Worm (Caenorhabditis elegans): ENCODE data around the gene mys-1.

- TF ChIP-seq unc-62 (GFP tag; optimal IDR thresholded peaks at IDR 0.05 in 1 of 2), result peak in 1 of 2 experiments; percentile 67
- TF ChIP-seq unc-62 (tag; optimal IDR thresholded peaks at IDR 0.05), result no peak
- TF ChIP-seq ama-1 (optimal IDR thresholded peaks at IDR 0.05), result no peak
- TF ChIP-seq T20F7.1 (GFP tag; optimal IDR thresholded peaks at IDR 0.05), result no peak
- no peak for TF ChIP-seq lin-39 (tag; optimal IDR thresholded peaks at IDR 0.05)
- no peak for TF ChIP-seq spr-3 (GFP tag; optimal IDR thresholded peaks at IDR 0.05)
- no peak for TF ChIP-seq sdz-12 (GFP tag; optimal IDR thresholded peaks at IDR 0.05)
Observed at ce11 chrV:7123188-7123708, 38.8 kb upstream of the mys-1 start, which contains the start of gene lmd-5.

Measured in whole organism, L4 larva.